Worm (Caenorhabditis elegans) whole organism, L4/young adult: Measurements from ENCODE around the gene atf-6.

Experiments used
- W03F9.2 ChIP-seq: fragments of 150-350 bp; optimal IDR thresholded peaks from 2 replicates; lab custom pipeline; 2014; ENCODE audit warnings: missing biosample characterization, missing genetic modification characterization
- dao-5 ChIP-seq: sonication (generic microtip); optimal IDR thresholded peaks from 2 replicates; lab custom pipeline; 2016; ENCODE audit warnings: missing genotype, missing genetic modification characterization, moderate library complexity, missing compliant biosample characterization
- him-1 ChIP-seq: sonication (generic microtip); optimal IDR thresholded peaks from 2 replicates; lab custom pipeline; 2016; ENCODE audit warnings: missing genotype, missing genetic modification reagents, missing genetic modification characterization, missing compliant biosample characterization

- no peak for TF ChIP-seq W03F9.2
- TF ChIP-seq dao-5 (tag; lab: Kevin White, UChicago), result no peak
- no peak for TF ChIP-seq him-1
These were observed 40.6 kb upstream of the atf-6 start for ce11 chrX:12439998-12440722.
